Worm (Caenorhabditis elegans): ENCODE data around the gene F35D11.4.

- no peak for TF ChIP-seq sox-4 (tag; optimal IDR thresholded peaks at IDR 0.05)
- TF ChIP-seq pha-4 (tag; optimal IDR thresholded peaks at IDR 0.05): no peak
- TF ChIP-seq C08G9.2 (tag; optimal IDR thresholded peaks at IDR 0.05): no peak
Measured at ce11 chrII:4562503-4563000, 40.7 kb upstream of the F35D11.4 start, which contains the start of gene dao-2.
